Worm (Caenorhabditis elegans): ENCODE results near the gene ckr-2.

ckr-2 gene

ce11 chrIII:2030776-2031565 is 9.6 kb upstream of the ckr-2 start:
- TF ChIP-seq ztf-11 (tag; optimal IDR thresholded peaks at IDR 0.05) (no peak), nhr-12 (tag; optimal IDR thresholded peaks at IDR 0.05) (no peak), nhr-77 (tag; optimal IDR thresholded peaks at IDR 0.05) (no peak), nhr-237 (tag; optimal IDR thresholded peaks at IDR 0.05) (no peak), nhr-23 (tag; optimal IDR thresholded peaks at IDR 0.05) (no peak), eor-1 (tag; optimal IDR thresholded peaks at IDR 0.05) (no peak), skn-1 (tag; optimal IDR thresholded peaks at IDR 0.05) (no peak), nhr-28 (tag; optimal IDR thresholded peaks at IDR 0.05) (no peak), snpc-4 (tag; optimal IDR thresholded peaks at IDR 0.05) (no peak), mdl-1 (tag; optimal IDR thresholded peaks at IDR 0.05) (no peak), nhr-67 (tag; optimal IDR thresholded peaks at IDR 0.05) (no peak)

ce11 chrIII:2027517-2027916 is 6.1 kb upstream of the ckr-2 start:
- TF ChIP-seq nhr-67 (tag; optimal IDR thresholded peaks at IDR 0.05) (no peak), ztf-11 (tag; optimal IDR thresholded peaks at IDR 0.05) (no peak), lin-15B (tag; optimal IDR thresholded peaks at IDR 0.05) (no peak), nhr-28 (tag; optimal IDR thresholded peaks at IDR 0.05) (no peak), nhr-76 (tag; optimal IDR thresholded peaks at IDR 0.05) (no peak), nhr-237 (tag; optimal IDR thresholded peaks at IDR 0.05) (no peak), nhr-12 (tag; optimal IDR thresholded peaks at IDR 0.05) (no peak), pqm-1 (tag; optimal IDR thresholded peaks at IDR 0.05) (no peak), R02D3.7 (tag; optimal IDR thresholded peaks at IDR 0.05) (no peak), egl-27 (tag; optimal IDR thresholded peaks at IDR 0.05) (no peak), tbx-2 (tag; optimal IDR thresholded peaks at IDR 0.05) (no peak), ceh-16 (tag; optimal IDR thresholded peaks at IDR 0.05) (no peak), egl-5 (tag; optimal IDR thresholded peaks at IDR 0.05) (no peak), fos-1 (tag; optimal IDR thresholded peaks at IDR 0.05) (no peak), elt-2 (tag; optimal IDR thresholded peaks at IDR 0.05) (no peak), nhr-77 (tag; optimal IDR thresholded peaks at IDR 0.05) (no peak), lin-39 (tag; optimal IDR thresholded peaks at IDR 0.05) (no peak)

ce11 chrIII:2015494-2015893 is 5.9 kb downstream of the ckr-2 start:
- TF ChIP-seq mdl-1 (tag; optimal IDR thresholded peaks at IDR 0.05) (no peak), fos-1 (tag; optimal IDR thresholded peaks at IDR 0.05) (no peak), mml-1 (tag; optimal IDR thresholded peaks at IDR 0.05) (no peak), lin-15B (tag; optimal IDR thresholded peaks at IDR 0.05) (no peak), zag-1 (tag; optimal IDR thresholded peaks at IDR 0.05) (no peak), aly-2 (tag; optimal IDR thresholded peaks at IDR 0.05) (no peak), ceh-28 (tag; optimal IDR thresholded peaks at IDR 0.05) (peak; percentile 92), ceh-9 (tag; optimal IDR thresholded peaks at IDR 0.05) (no peak), elt-3 (tag; optimal IDR thresholded peaks at IDR 0.05) (no peak)

- TF ChIP-seq ceh-28 (tag; optimal IDR thresholded peaks at IDR 0.05), result peak; percentile 99
These were observed 7.4 kb downstream of the ckr-2 start for ce11 chrIII:2013876-2014474.

- TF ChIP-seq ama-1 (optimal IDR thresholded peaks at IDR 0.05) (no peak), ceh-28 (tag; optimal IDR thresholded peaks at IDR 0.05) (peak; percentile 91), unc-62 (GFP tag; optimal IDR thresholded peaks at IDR 0.05) (no peak)
These were observed 8.1 kb downstream of the ckr-2 start for ce11 chrIII:2013156-2013854.

- TF ChIP-seq ceh-28 (tag; optimal IDR thresholded peaks at IDR 0.05) (peak; percentile 75), jun-1 (tag; optimal IDR thresholded peaks at IDR 0.05) (no peak)
These were observed 8.8 kb downstream of the ckr-2 start for ce11 chrIII:2012561-2012960.

Measured in whole organism, L3 larva.